Fruit fly (Drosophila melanogaster) S2 (cell line): ENCODE data around the gene CadN2.

ENCODE experiments used
- CG8478 ChIP-seq: fragments of >200 bp; optimal IDR thresholded peaks from 2 replicates; lab custom pipeline; 2018
- CTCF ChIP-seq, 2 experiments: fragments of >200 bp; optimal IDR thresholded peaks; 2 replicates each; lab custom pipeline; 2018

The CadN2 gene

dm6 chr2L:17754108-17754507 lies 120.9 kb downstream of the CadN2 start:
- TF ChIP-seq CTCF (optimal IDR thresholded peaks at IDR 0.05; lab: Kevin White, UChicago), result no peak
- TF ChIP-seq CG8478 (lab: Kevin White, UChicago), result no peak

- TF ChIP-seq CTCF (optimal IDR thresholded peaks at IDR 0.05; lab: Kevin White, UChicago), result no peak
- TF ChIP-seq CG8478 (lab: Kevin White, UChicago), result no peak
These were observed 122.6 kb downstream of the CadN2 start for dm6 chr2L:17752406-17752805.

dm6 chr2L:17751220-17751619 lies 123.8 kb downstream of the CadN2 start:
- TF ChIP-seq CTCF (optimal IDR thresholded peaks at IDR 0.05; lab: Kevin White, UChicago) (no peak), CG8478 (lab: Kevin White, UChicago) (no peak)

- TF ChIP-seq CTCF (optimal IDR thresholded peaks at IDR 0.05; lab: Kevin White, UChicago) (no peak), CG8478 (lab: Kevin White, UChicago) (no peak)
These were observed 124.9 kb downstream of the CadN2 start for dm6 chr2L:17750141-17750540.

dm6 chr2L:17748746-17749358 lies 126.2 kb downstream of the CadN2 start:
- no peak for TF ChIP-seq CG8478 (lab: Kevin White, UChicago)
- no peak for TF ChIP-seq CTCF (optimal IDR thresholded peaks at IDR 0.05; lab: Kevin White, UChicago)

- TF ChIP-seq CTCF (optimal IDR thresholded peaks at IDR 0.05; lab: Kevin White, UChicago) (no peak), CG8478 (lab: Kevin White, UChicago) (no peak)
These were observed 127.8 kb downstream of the CadN2 start for dm6 chr2L:17747133-17747824.

dm6 chr2L:17745472-17745871 lies 129.6 kb downstream of the CadN2 start:
- TF ChIP-seq CTCF (optimal IDR thresholded peaks at IDR 0.05; lab: Kevin White, UChicago) (no peak), CG8478 (lab: Kevin White, UChicago) (no peak)

- TF ChIP-seq CTCF (optimal IDR thresholded peaks at IDR 0.05; lab: Kevin White, UChicago) (no peak), CG8478 (lab: Kevin White, UChicago) (no peak)
These were observed 131.3 kb downstream of the CadN2 start for dm6 chr2L:17743735-17744134.

- TF ChIP-seq CTCF (optimal IDR thresholded peaks at IDR 0.05; lab: Kevin White, UChicago) (no peak), CG8478 (lab: Kevin White, UChicago) (no peak)
These were observed 133.5 kb downstream of the CadN2 start for dm6 chr2L:17741527-17741926.

dm6 chr2L:17741123-17741522 lies 133.9 kb downstream of the CadN2 start:
- TF ChIP-seq CTCF (optimal IDR thresholded peaks at IDR 0.05; lab: Kevin White, UChicago), result no peak
- no peak for TF ChIP-seq CG8478 (lab: Kevin White, UChicago)

- TF ChIP-seq CG8478 (lab: Kevin White, UChicago), result no peak
These were observed 134.6 kb downstream of the CadN2 start for dm6 chr2L:17740417-17740924.

- TF ChIP-seq CTCF (optimal IDR thresholded peaks at IDR 0.05; lab: Kevin White, UChicago) (no peak), CG8478 (lab: Kevin White, UChicago) (no peak)
These were observed 135.6 kb downstream of the CadN2 start for dm6 chr2L:17739428-17739827.
